Worm (Caenorhabditis elegans) whole organism, mixed stage, embryonic: Measurements from ENCODE around the gene ZK1248.15.

Experiments
- elt-3 ChIP-seq: fragments of 150-350 bp; optimal IDR thresholded peaks from 2 replicates; lab custom pipeline; 2014; ENCODE audit warnings: missing biosample characterization, missing genetic modification characterization
- flh-1 ChIP-seq: fragments of 200-800 bp; sonication (Bioruptor generic); optimal IDR thresholded peaks from 2 replicates; lab custom pipeline; 2018; ENCODE audit warnings: mild to moderate bottlenecking, missing genetic modification characterization, moderate library complexity, missing compliant biosample characterization
- lin-13 ChIP-seq: fragments of 150-350 bp; optimal IDR thresholded peaks from 2 replicates; lab custom pipeline; 2014; ENCODE audit warnings: missing biosample characterization, missing genetic modification characterization
- lsy-2 ChIP-seq: fragments of 150-350 bp; optimal IDR thresholded peaks from 2 replicates; lab custom pipeline; 2014; ENCODE audit warnings: missing biosample characterization, missing genetic modification characterization
- nhr-237 ChIP-seq: fragments of 150-350 bp; optimal IDR thresholded peaks from 2 replicates; lab custom pipeline; 2014; ENCODE audit warnings: missing biosample characterization, missing genetic modification characterization
- nhr-28 ChIP-seq: fragments of 150-350 bp; optimal IDR thresholded peaks from 2 replicates; lab custom pipeline; 2014; ENCODE audit warnings: missing biosample characterization, missing genetic modification characterization
- nhr-76 ChIP-seq: sonication (generic microtip); optimal IDR thresholded peaks from 2 replicates; lab custom pipeline; 2017; ENCODE audit warnings: missing biosample characterization, missing genetic modification characterization
- pha-4 ChIP-seq: fragments of 150-350 bp; optimal IDR thresholded peaks from 2 replicates; lab custom pipeline; 2018; ENCODE audit warnings: missing biosample characterization, missing genetic modification reagents, missing genetic modification characterization
- sptf-1 ChIP-seq: sonication (generic microtip); optimal IDR thresholded peaks from 2 replicates; lab custom pipeline; 2017; ENCODE audit warnings: mild to moderate bottlenecking, missing genetic modification characterization, moderate library complexity, missing compliant biosample characterization
- unc-39 ChIP-seq: fragments of 150-350 bp; optimal IDR thresholded peaks from 2 replicates; lab custom pipeline; 2014; ENCODE audit warnings: missing biosample characterization, missing genetic modification characterization

DNA sequence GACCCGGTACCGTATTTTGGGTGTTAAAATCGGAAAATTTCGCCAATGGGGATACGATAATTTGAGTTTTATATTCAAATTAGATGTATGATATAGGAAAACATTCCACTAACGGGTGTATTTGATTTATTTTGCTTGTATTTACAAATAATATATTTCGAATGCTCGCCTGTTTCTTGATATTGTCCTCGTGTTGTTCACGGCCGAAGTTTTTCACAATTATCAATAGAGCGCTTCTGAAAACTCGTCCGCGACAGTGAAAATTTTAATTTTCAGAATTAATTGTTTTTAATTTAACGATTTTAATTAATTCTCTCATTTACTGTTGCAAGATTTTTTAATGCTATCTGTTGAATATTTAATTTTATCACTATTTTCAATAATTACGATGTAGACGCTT lies 18.7 kb downstream of the ZK1248.15 start:
- TF ChIP-seq nhr-237 = no peak
- no peak for TF ChIP-seq sptf-1 (tag; lab: Kevin White, UChicago)
- no peak for TF ChIP-seq lin-13 (tag; lab: Kevin White, UChicago)
- no peak for TF ChIP-seq flh-1 (GFP tag; lab: Kevin White, UChicago)
- TF ChIP-seq elt-3 (tag; lab: Kevin White, UChicago) = no peak
- no peak for TF ChIP-seq unc-39
- TF ChIP-seq pha-4 (tag; lab: Kevin White, UChicago) = no peak
- TF ChIP-seq nhr-28 (tag; lab: Kevin White, UChicago) = no peak
- TF ChIP-seq nhr-76 (tag; lab: Kevin White, UChicago) = no peak
- TF ChIP-seq lsy-2 (tag; lab: Kevin White, UChicago) = no peak
